Worm (Caenorhabditis elegans): Measurements from ENCODE around the gene T14B4.3.

The T14B4.3 gene

DNA sequence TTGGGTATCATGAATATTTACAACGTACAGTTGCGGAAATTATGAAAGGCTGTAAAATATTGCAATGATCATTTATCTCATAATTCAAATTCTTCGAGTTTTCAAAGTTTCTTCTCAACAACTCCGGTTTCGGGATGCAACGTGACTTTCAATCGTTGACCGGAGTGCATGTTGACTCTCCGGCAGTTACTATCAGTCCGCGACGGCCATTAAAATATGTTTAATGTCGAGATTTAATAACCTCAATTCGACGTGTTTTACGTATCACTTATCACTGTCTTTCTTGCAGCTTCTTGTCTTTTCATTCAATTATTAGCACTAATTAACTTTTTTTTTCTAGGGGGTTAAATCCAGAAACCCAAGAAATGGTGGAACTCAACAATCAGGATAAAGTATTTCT, 16.5 kb upstream of the T14B4.3 start, which contains the start of gene tsp-10:
tsp-10 (plus strand) TSS at position 366 of the 400 bp plus-strand sequence.
- TF ChIP-seq tbx-9 (tag; optimal IDR thresholded peaks at IDR 0.05; ENCODE audit: borderline replicate concordance), result no peak
- no peak for TF ChIP-seq aptf-2 (GFP tag; conservative IDR thresholded peaks at IDR 0.05)
- TF ChIP-seq ztf-22 (GFP tag; optimal IDR thresholded peaks at IDR 0.05), result no peak
- TF ChIP-seq snpc-1.3 (tag; optimal IDR thresholded peaks at IDR 0.05; ENCODE audit: insufficient read depth), result no peak
- no peak for TF ChIP-seq B0261.1 (tag; optimal IDR thresholded peaks at IDR 0.05)
- TF ChIP-seq F23B12.7 (tag; optimal IDR thresholded peaks at IDR 0.05; ENCODE audit: insufficient read depth), result no peak
- TF ChIP-seq F49E8.2 (tag; optimal IDR thresholded peaks at IDR 0.05; ENCODE audit: insufficient read depth), result no peak
- TF ChIP-seq lin-26 (GFP tag; IDR thresholded peaks at IDR 0.05), result no peak
- TF ChIP-seq T07F8.4 (tag; optimal IDR thresholded peaks at IDR 0.05), result no peak
- TF ChIP-seq Y53G8AR.9 (GFP tag; conservative IDR thresholded peaks at IDR 0.05), result no peak
- TF ChIP-seq ceh-100 (GFP tag; IDR thresholded peaks at IDR 0.05), result no peak
- TF ChIP-seq lin-40 (tag; optimal IDR thresholded peaks at IDR 0.05), result no peak
- no peak for TF ChIP-seq attf-3 (GFP tag; conservative IDR thresholded peaks at IDR 0.05)
- TF ChIP-seq ztf-26 (tag; optimal IDR thresholded peaks at IDR 0.05), result no peak
- TF ChIP-seq egl-18 (GFP tag; IDR thresholded peaks at IDR 0.05), result no peak

DNA sequence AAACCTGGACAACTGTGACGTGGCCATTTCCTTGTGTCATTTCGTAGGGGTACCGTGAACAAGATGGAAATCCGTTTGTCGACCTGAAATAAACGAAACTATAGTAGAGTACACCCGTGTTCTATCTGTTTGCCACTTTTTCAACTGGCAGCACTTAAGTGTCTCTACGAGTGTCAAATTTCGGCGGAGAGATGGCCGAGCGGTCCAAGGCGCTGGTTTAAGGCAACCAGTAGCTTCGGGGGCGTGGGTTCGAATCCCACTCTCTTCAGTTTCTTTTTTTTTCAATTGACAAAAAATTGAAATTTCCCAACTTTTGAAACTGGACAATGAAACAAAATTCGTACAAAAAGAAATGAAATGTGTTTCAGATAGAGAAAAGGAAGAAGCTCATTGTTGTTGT, 13.2 kb upstream of the T14B4.3 start:
- TF ChIP-seq ceh-79 (tag; optimal IDR thresholded peaks at IDR 0.05) (peak; percentile 38), rpc-1 (optimal IDR thresholded peaks at IDR 0.05) (peak; percentile 68), rpc-1 (tag; optimal IDR thresholded peaks at IDR 0.05) (peak; percentile 81), C06A6.2 (GFP tag; conservative IDR thresholded peaks at IDR 0.05) (no peak), repo-1 (tag; optimal IDR thresholded peaks at IDR 0.05) (peak; percentile 19), mel-28 (tag; optimal IDR thresholded peaks at IDR 0.05; ENCODE audit: borderline replicate concordance) (no peak), D2030.7 (GFP tag; IDR thresholded peaks at IDR 0.05) (peak; percentile 41), aptf-3 (GFP tag; IDR thresholded peaks at IDR 0.05) (0 out of 2 replicates have a peak, but pooled peaks have one; percentile 24), ztf-18 (tag; optimal IDR thresholded peaks at IDR 0.05) (peak; percentile 13), ztf-28 (GFP tag; IDR thresholded peaks at IDR 0.05) (peak; percentile 65; the same call in 1 of the 2 replicates), B0261.1 (tag; optimal IDR thresholded peaks at IDR 0.05) (peak; percentile 85), mcd-1 (GFP tag; IDR thresholded peaks at IDR 0.05) (peak; percentile 51; the same call in 1 of the 2 replicates), him-1 (tag; optimal IDR thresholded peaks at IDR 0.05) (peak; percentile 88), F39B2.1 (GFP tag; IDR thresholded peaks at IDR 0.05) (no peak), snpc-1.1 (tag; optimal IDR thresholded peaks at IDR 0.05; ENCODE audit: insufficient read depth) (peak; percentile 14), Y67H2A.10 (GFP tag; conservative IDR thresholded peaks at IDR 0.05) (no peak), K11D2.4 (GFP tag; IDR thresholded peaks at IDR 0.05) (0 out of 2 replicates have a peak, but pooled peaks have one; percentile 33), pha-4 (tag; optimal IDR thresholded peaks at IDR 0.05) (no peak), rec-8 (tag; optimal IDR thresholded peaks at IDR 0.05) (no peak), die-1 (tag; optimal IDR thresholded peaks at IDR 0.05) (peak; percentile 70), chd-7 (tag; optimal IDR thresholded peaks at IDR 0.05) (peak; percentile 39), attf-3 (GFP tag; conservative IDR thresholded peaks at IDR 0.05) (0 out of 2 replicates have a peak, but pooled peaks have one; percentile 30), ceh-100 (GFP tag; IDR thresholded peaks at IDR 0.05) (0 out of 2 replicates have a peak, but pooled peaks have one; percentile 24), ztf-25 (GFP tag; IDR thresholded peaks at IDR 0.05) (0 out of 2 replicates have a peak, but pooled peaks have one; percentile 45), ama-1 (optimal IDR thresholded peaks at IDR 0.05) (no peak), ama-1 (GFP tag; optimal IDR thresholded peaks at IDR 0.05) (no peak), hmg-1.2 (GFP tag; IDR thresholded peaks at IDR 0.05) (peak; percentile 67), tbp1 (GFP tag; optimal IDR thresholded peaks at IDR 0.05) (peak; percentile 95), snpc-3.4 (tag; optimal IDR thresholded peaks at IDR 0.05) (peak; percentile 12), nhr-27 (tag; optimal IDR thresholded peaks at IDR 0.05) (peak; percentile 4), lin-26 (GFP tag; IDR thresholded peaks at IDR 0.05) (no peak; the same call in 1 of the 2 replicates), K12H6.12 (tag; optimal IDR thresholded peaks at IDR 0.05) (peak; percentile 0), nfya-2 (GFP tag; IDR thresholded peaks at IDR 0.05) (no peak), attf-5 (GFP tag; optimal IDR thresholded peaks at IDR 0.05) (peak; percentile 21), egrh-3 (GFP tag; IDR thresholded peaks at IDR 0.05) (peak; percentile 44; the same call in 1 of the 2 replicates)

All from whole organism, young adult.